Worm (Caenorhabditis elegans) whole organism, L3 larva: ENCODE results near the gene hmg-1.2.

Experiments
- ZK546.5 ChIP-seq: sonication (generic microtip); optimal IDR thresholded peaks from 2 replicates; lab custom pipeline; 2017; ENCODE audit warnings: missing biosample characterization, missing genetic modification characterization
- unc-39 ChIP-seq: sonication (generic microtip); optimal IDR thresholded peaks from 4 replicates; lab custom pipeline; 2017; ENCODE audit warnings: missing biosample characterization, missing genetic modification characterization

ce11 chrIII:6315515-6315914, 35.3 kb downstream of the hmg-1.2 start:
- no peak for TF ChIP-seq ZK546.5
- TF ChIP-seq unc-39 (tag; lab: Kevin White, UChicago): no peak
